Fruit fly (Drosophila melanogaster) whole organism, embryonic: Measurements from ENCODE around the gene mRpL35.

Experiments
- Abd-B ChIP-seq: fragments of 200-800 bp; sonication (Bioruptor generic); optimal IDR thresholded peaks from 2 replicates; lab custom pipeline; 2018; ENCODE audit warnings: missing biosample characterization, mild to moderate bottlenecking, missing genetic modification characterization, moderate library complexity
- Atf-2 ChIP-seq: fragments of 200-800 bp; sonication (Bioruptor generic); optimal IDR thresholded peaks from 2 replicates; lab custom pipeline; 2016; ENCODE audit warnings: missing biosample characterization, missing genetic modification characterization
- Atf3 ChIP-seq: fragments of 200-800 bp; sonication (Bioruptor generic); optimal IDR thresholded peaks from 3 replicates; lab custom pipeline; 2016; ENCODE audit warnings: missing biosample characterization, missing genetic modification characterization
- CG10979 ChIP-seq: fragments of 200-800 bp; sonication (Bioruptor generic); optimal IDR thresholded peaks from 2 replicates; lab custom pipeline; 2018; ENCODE audit warnings: missing biosample characterization, mild to moderate bottlenecking, missing genetic modification characterization, moderate library complexity
- CG13775 ChIP-seq: fragments of 200-800 bp; sonication (Bioruptor generic); optimal IDR thresholded peaks from 3 replicates; lab custom pipeline; 2017; ENCODE audit warnings: missing biosample characterization, mild to moderate bottlenecking, missing genetic modification characterization
- CG14965 ChIP-seq: fragments of 200-800 bp; sonication (Bioruptor generic); optimal IDR thresholded peaks from 2 replicates; lab custom pipeline; 2016; ENCODE audit warnings: missing biosample characterization, missing genetic modification characterization, borderline replicate concordance
- CG1602 ChIP-seq: fragments of 200-800 bp; sonication (Bioruptor generic); optimal IDR thresholded peaks from 3 replicates; lab custom pipeline; 2016; ENCODE audit warnings: missing biosample characterization, missing genetic modification characterization
- CG1647 ChIP-seq: fragments of 200-800 bp; sonication (Bioruptor generic); optimal IDR thresholded peaks from 3 replicates; lab custom pipeline; 2016; ENCODE audit warnings: missing biosample characterization, missing genetic modification characterization
- CG16815 ChIP-seq: fragments of 200-800 bp; sonication (Bioruptor generic); optimal IDR thresholded peaks from 3 replicates; lab custom pipeline; 2017; ENCODE audit warnings: missing biosample characterization, mild to moderate bottlenecking, missing genetic modification characterization
- CG2116 ChIP-seq: fragments of 200-800 bp; sonication (Bioruptor generic); optimal IDR thresholded peaks from 3 replicates; lab custom pipeline; 2018; ENCODE audit warnings: missing biosample characterization, mild to moderate bottlenecking, missing genetic modification characterization
- CG2678 ChIP-seq: fragments of 200-800 bp; sonication (Bioruptor generic); optimal IDR thresholded peaks from 3 replicates; lab custom pipeline; 2019; ENCODE audit warnings: missing biosample characterization, mild to moderate bottlenecking, missing genetic modification characterization, moderate library complexity
- CG30403 ChIP-seq: fragments of 200-800 bp; sonication (Bioruptor generic); optimal IDR thresholded peaks from 3 replicates; lab custom pipeline; 2016; ENCODE audit warnings: missing biosample characterization, missing genetic modification characterization
- CG3163 ChIP-seq: fragments of 200-800 bp; sonication (Bioruptor generic); optimal IDR thresholded peaks from 3 replicates; lab custom pipeline; 2016; ENCODE audit warnings: missing biosample characterization, missing genetic modification characterization
- CG3281 ChIP-seq: fragments of 200-800 bp; sonication (Bioruptor generic); optimal IDR thresholded peaks from 3 replicates; lab custom pipeline; 2017; ENCODE audit warnings: missing biosample characterization, mild to moderate bottlenecking, missing genetic modification characterization
- CG4707 ChIP-seq: fragments of 200-800 bp; sonication (Bioruptor generic); optimal IDR thresholded peaks from 2 replicates; lab custom pipeline; 2018; ENCODE audit warnings: missing biosample characterization, mild to moderate bottlenecking, missing genetic modification characterization, moderate library complexity
- CG4820 ChIP-seq: fragments of 200-800 bp; sonication (Bioruptor generic); optimal IDR thresholded peaks from 3 replicates; lab custom pipeline; 2016; ENCODE audit warnings: missing biosample characterization, missing genetic modification characterization
- CG6683 ChIP-seq: fragments of 200-800 bp; sonication (Bioruptor generic); optimal IDR thresholded peaks from 2 replicates; lab custom pipeline; 2017; ENCODE audit warnings: missing biosample characterization, mild to moderate bottlenecking, missing genetic modification characterization, missing genetic modification reagents
- CG7556 ChIP-seq: fragments of 200-800 bp; sonication (Bioruptor generic); optimal IDR thresholded peaks from 2 replicates; lab custom pipeline; 2017; ENCODE audit warnings: missing biosample characterization, mild to moderate bottlenecking, missing genetic modification characterization
- CG7745 ChIP-seq: fragments of 200-800 bp; sonication (Bioruptor generic); optimal IDR thresholded peaks from 2 replicates; lab custom pipeline; 2018; ENCODE audit warnings: missing biosample characterization, mild to moderate bottlenecking, missing genetic modification characterization, moderate library complexity
- CG8281 ChIP-seq: fragments of 200-800 bp; sonication (Bioruptor generic); optimal IDR thresholded peaks from 2 replicates; lab custom pipeline; 2018; ENCODE audit warnings: missing biosample characterization, mild to moderate bottlenecking, missing genetic modification characterization, moderate library complexity
- CG8290 ChIP-seq, 3 experiments: fragments of 200-800 bp; sonication (Bioruptor generic); optimal IDR thresholded peaks; 2 replicates each; lab custom pipeline; 2016 to 2019; ENCODE audit warnings: missing biosample characterization in 3 of 3, missing genetic modification characterization in 3 of 3, mild to moderate bottlenecking in 2 of 3, moderate library complexity in 1 of 3
- CG9727 ChIP-seq: fragments of 200-800 bp; sonication (Bioruptor generic); optimal IDR thresholded peaks from 3 replicates; lab custom pipeline; 2017; ENCODE audit warnings: missing biosample characterization, mild to moderate bottlenecking, missing genetic modification characterization
- CkIIα-i1 ChIP-seq: fragments of 200-800 bp; sonication (Bioruptor generic); IDR thresholded peaks from 2 replicates; pipeline ENCODE4 v1.3.6; 2022; ENCODE audit warnings: missing biosample characterization, missing genetic modification characterization
- Elba2 ChIP-seq: fragments of 200-800 bp; sonication (Bioruptor generic); optimal IDR thresholded peaks from 3 replicates; lab custom pipeline; 2016; ENCODE audit warnings: missing biosample characterization, missing genetic modification characterization
- Max ChIP-seq: fragments of 200-800 bp; sonication (Bioruptor generic); optimal IDR thresholded peaks from 2 replicates; lab custom pipeline; 2016; ENCODE audit warnings: missing biosample characterization, mild to moderate bottlenecking, missing genetic modification characterization
- Opbp ChIP-seq: fragments of 200-800 bp; sonication (Bioruptor generic); IDR thresholded peaks from 3 replicates; pipeline ENCODE4 v1.3.6; 2022; ENCODE audit warnings: missing biosample characterization, missing genetic modification characterization; ENCODE audit not compliant: partially characterized antibody
- Ptx1 ChIP-seq: fragments of 200-800 bp; sonication (Bioruptor generic); IDR thresholded peaks from 2 replicates; pipeline ENCODE4 v1.3.6; 2022; ENCODE audit warnings: missing biosample characterization, missing genetic modification characterization
- Rfx ChIP-seq: fragments of 200-800 bp; sonication (Bioruptor generic); IDR thresholded peaks from 2 replicates; pipeline ENCODE4 v1.3.6; 2022; ENCODE audit warnings: missing biosample characterization, missing genetic modification characterization
- Side ChIP-seq: fragments of 200-800 bp; sonication (Bioruptor generic); optimal IDR thresholded peaks from 2 replicates; lab custom pipeline; 2016; ENCODE audit warnings: missing biosample characterization, missing genetic modification characterization
- Six4 ChIP-seq: fragments of 200-800 bp; sonication (Bioruptor generic); optimal IDR thresholded peaks from 2 replicates; lab custom pipeline; 2016; ENCODE audit warnings: missing biosample characterization, missing genetic modification characterization
- Sry-δ ChIP-seq: fragments of 200-800 bp; sonication (Bioruptor generic); optimal IDR thresholded peaks from 2 replicates; lab custom pipeline; 2016; ENCODE audit warnings: missing biosample characterization, missing genetic modification characterization
- Trl ChIP-seq, 3 experiments: fragments of >200 bp in 2 of 3; fragments of 200-800 bp in 1 of 3; sonication (Bioruptor generic) in 1 of 3; optimal IDR thresholded peaks; 2 replicates in 1 of 3; 3 replicates in 2 of 3; lab custom pipeline; 2016 to 2017; ENCODE audit warnings: missing biosample characterization in 1 of 3, missing genetic modification characterization in 1 of 3
- YL-1 ChIP-seq: fragments of 200-800 bp; sonication (Bioruptor generic); optimal IDR thresholded peaks from 3 replicates; lab custom pipeline; 2017; ENCODE audit warnings: missing biosample characterization, mild to moderate bottlenecking, missing genetic modification characterization
- fu2 ChIP-seq: fragments of 200-800 bp; sonication (Bioruptor generic); optimal IDR thresholded peaks from 2 replicates; lab custom pipeline; 2016; ENCODE audit warnings: missing biosample characterization, missing genetic modification characterization
- grau ChIP-seq: fragments of 200-800 bp; optimal IDR thresholded peaks from 3 replicates; lab custom pipeline; 2019; ENCODE audit warnings: missing biosample characterization, mild to moderate bottlenecking, missing genetic modification characterization, moderate library complexity
- gro ChIP-seq: fragments of 200-800 bp; sonication (Bioruptor generic); optimal IDR thresholded peaks from 2 replicates; lab custom pipeline; 2016; ENCODE audit warnings: missing biosample characterization, missing genetic modification characterization
- h ChIP-seq: fragments of >200 bp; optimal IDR thresholded peaks from 2 replicates; lab custom pipeline; 2017
- ind ChIP-seq: fragments of 200-800 bp; sonication (Bioruptor generic); optimal IDR thresholded peaks from 3 replicates; lab custom pipeline; 2016; ENCODE audit warnings: missing biosample characterization, missing genetic modification characterization
- jigr1 ChIP-seq: fragments of 200-800 bp; sonication (Bioruptor generic); IDR thresholded peaks from 3 replicates; pipeline ENCODE4 v1.3.6; 2022; ENCODE audit warnings: missing biosample characterization, missing genetic modification characterization
- jumu ChIP-seq: fragments of 200-800 bp; sonication (Bioruptor generic); optimal IDR thresholded peaks from 3 replicates; lab custom pipeline; 2016; ENCODE audit warnings: missing biosample characterization, missing genetic modification characterization
- klu ChIP-seq: fragments of 200-800 bp; sonication (Bioruptor generic); IDR thresholded peaks from 2 replicates; pipeline ENCODE4 v1.3.6; 2022; ENCODE audit warnings: missing biosample characterization, missing genetic modification characterization
- lmd ChIP-seq: fragments of 200-800 bp; sonication (Bioruptor generic); IDR thresholded peaks from 2 replicates; pipeline ENCODE4 v1.3.6; 2022; ENCODE audit warnings: missing biosample characterization, missing genetic modification characterization
- pros ChIP-seq: fragments of 200-800 bp; sonication (Bioruptor generic); optimal IDR thresholded peaks from 3 replicates; lab custom pipeline; 2019; ENCODE audit warnings: missing biosample characterization, mild to moderate bottlenecking, missing genetic modification characterization, moderate library complexity
- ranshi ChIP-seq: fragments of 200-800 bp; sonication (Bioruptor generic); IDR thresholded peaks from 2 replicates; pipeline ENCODE4 v1.3.6; 2022; ENCODE audit warnings: missing biosample characterization, missing genetic modification characterization
- sc ChIP-seq, 3 experiments: fragments of >200 bp in 2 of 3; fragments of 200-800 bp in 1 of 3; sonication (Bioruptor generic) in 1 of 3; optimal IDR thresholded peaks; 2 replicates in 2 of 3; 3 replicates in 1 of 3; lab custom pipeline; 2017; ENCODE audit warnings: mild to moderate bottlenecking in 1 of 3, missing biosample characterization in 1 of 3, missing genetic modification characterization in 1 of 3, missing genetic modification reagents in 1 of 3
- trem ChIP-seq: fragments of 200-800 bp; optimal IDR thresholded peaks from 3 replicates; lab custom pipeline; 2019; ENCODE audit warnings: missing biosample characterization, mild to moderate bottlenecking, missing genetic modification characterization, moderate library complexity
- unc-4 ChIP-seq: fragments of 200-800 bp; sonication (Bioruptor generic); IDR thresholded peaks from 2 replicates; pipeline ENCODE4 v1.3.6; 2022; ENCODE audit warnings: missing biosample characterization, missing genetic modification characterization; ENCODE audit not compliant: partially characterized antibody
- yki ChIP-seq: fragments of >200 bp; optimal IDR thresholded peaks from 3 replicates; lab custom pipeline; 2018
- zen ChIP-seq: fragments of 200-800 bp; sonication (Bioruptor generic); optimal IDR thresholded peaks from 3 replicates; lab custom pipeline; 2018; ENCODE audit warnings: missing biosample characterization, mild to moderate bottlenecking, missing genetic modification characterization, moderate library complexity

mRpL35 gene

dm6 chr3R:22023041-22023626 lies at the start of gene mRpL35, which contains the start of gene Mitofilin (continued):
- peak; percentile 43; the same call in 1 of the 2 replicates for TF ChIP-seq Rfx
- no peak for TF ChIP-seq h (lab: Kevin White, UChicago)
- no peak for TF ChIP-seq CG2678 (tag; lab: Kevin White, UChicago)
- TF ChIP-seq CG30403 (GFP tag; lab: Kevin White, UChicago): peak; percentile 63
- TF ChIP-seq CG4820 (GFP tag; lab: Kevin White, UChicago): peak; percentile 6
- TF ChIP-seq CG7745 (tag; lab: Kevin White, UChicago): no peak
- TF ChIP-seq Atf3 (GFP tag; lab: Kevin White, UChicago): no peak
- peak; percentile 41 for TF ChIP-seq grau (tag; lab: Kevin White, UChicago)
- 0 out of 2 replicates have a peak, but pooled peaks have one; percentile 36 for TF ChIP-seq Ptx1 (GFP tag; lab: Robert Waterston, UW)
- TF ChIP-seq pros (GFP tag; lab: Kevin White, UChicago): no peak
- TF ChIP-seq CG9727 (GFP tag; lab: Kevin White, UChicago): peak; percentile 37
- TF ChIP-seq CG8290 (GFP tag; optimal IDR thresholded peaks at IDR 0.05; lab: Kevin White, UChicago): peak; percentile 55
- peak in 1 of 2 experiments; percentile 48 for TF ChIP-seq CG8290 (tag; optimal IDR thresholded peaks at IDR 0.05; lab: Kevin White, UChicago)
- TF ChIP-seq CG13775 (GFP tag; lab: Kevin White, UChicago): peak; percentile 27
- peak; percentile 43 for TF ChIP-seq CG2116 (GFP tag; lab: Kevin White, UChicago)
- TF ChIP-seq Abd-B: peak; percentile 9
- TF ChIP-seq Atf-2 (GFP tag; lab: Kevin White, UChicago): peak; percentile 50
- peak; percentile 63 for TF ChIP-seq YL-1 (GFP tag; lab: Kevin White, UChicago)
- no peak for TF ChIP-seq sc (optimal IDR thresholded peaks at IDR 0.05; lab: Kevin White, UChicago)
- TF ChIP-seq sc (GFP tag; optimal IDR thresholded peaks at IDR 0.05; lab: Kevin White, UChicago): no peak
- no peak for TF ChIP-seq CG6683 (GFP tag; lab: Kevin White, UChicago)
- no peak for TF ChIP-seq Elba2 (GFP tag; lab: Kevin White, UChicago)
- peak; percentile 60 for TF ChIP-seq jumu (GFP tag; lab: Kevin White, UChicago)
- peak; percentile 5 for TF ChIP-seq Six4 (GFP tag; lab: Kevin White, UChicago)
- TF ChIP-seq Max (GFP tag; lab: Kevin White, UChicago): peak; percentile 42
- TF ChIP-seq yki (lab: Kevin White, UChicago): peak; percentile 84
- TF ChIP-seq unc-4 (GFP tag; lab: Robert Waterston, UW): peak; percentile 62
- TF ChIP-seq lmd (GFP tag; lab: Robert Waterston, UW): peak; percentile 35; the same call in 1 of the 2 replicates
- TF ChIP-seq CkIIα-i1 (GFP tag; lab: Robert Waterston, UW): no peak
- TF ChIP-seq zen: peak; percentile 16
- TF ChIP-seq klu (GFP tag; lab: Robert Waterston, UW): peak; percentile 52
- peak; percentile 10 for TF ChIP-seq CG3163 (GFP tag; lab: Kevin White, UChicago)
- peak; percentile 6 for TF ChIP-seq trem (tag; lab: Kevin White, UChicago)
- peak; percentile 16 for TF ChIP-seq gro (GFP tag; lab: Kevin White, UChicago)
- TF ChIP-seq CG4707 (GFP tag; lab: Kevin White, UChicago): no peak
- peak; percentile 23 for TF ChIP-seq CG3281 (GFP tag; lab: Kevin White, UChicago)
- TF ChIP-seq Sry-δ: peak; percentile 94
- TF ChIP-seq CG7556: peak; percentile 20
- no peak for TF ChIP-seq CG14965 (GFP tag; lab: Kevin White, UChicago)
- peak; percentile 8 for TF ChIP-seq CG16815 (GFP tag; lab: Kevin White, UChicago)
- no peak for TF ChIP-seq ranshi (GFP tag; lab: Robert Waterston, UW)
- peak; percentile 32 for TF ChIP-seq Side (GFP tag; lab: Kevin White, UChicago)
- TF ChIP-seq fu2: peak; percentile 44
- peak; percentile 49 for TF ChIP-seq CG1602 (GFP tag; lab: Kevin White, UChicago)
- TF ChIP-seq Opbp: peak; percentile 26; the same call in 2 of the 3 replicates
- TF ChIP-seq Trl (optimal IDR thresholded peaks at IDR 0.05; lab: Kevin White, UChicago): no peak
- TF ChIP-seq Trl (GFP tag; optimal IDR thresholded peaks at IDR 0.05; lab: Kevin White, UChicago): peak; percentile 41
- TF ChIP-seq CG8281 (tag; lab: Kevin White, UChicago): no peak
- TF ChIP-seq CG10979 (tag; lab: Kevin White, UChicago): no peak
- TF ChIP-seq ind: peak; percentile 44
- no peak for TF ChIP-seq CG1647 (GFP tag; lab: Kevin White, UChicago)
- no peak for TF ChIP-seq jigr1 (GFP tag; lab: Robert Waterston, UW)
